Worm (Caenorhabditis elegans) whole organism, mixed stage, embryonic: ENCODE data around the gene famp-1.

ENCODE experiments used
- M03D4.4 ChIP-seq: sonication (generic microtip); optimal IDR thresholded peaks from 2 replicates; lab custom pipeline; 2017; ENCODE audit warnings: mild to moderate bottlenecking, missing genetic modification characterization, missing compliant biosample characterization
- bed-3 ChIP-seq: fragments of 200-800 bp; sonication (Bioruptor generic); optimal IDR thresholded peaks from 3 replicates; lab custom pipeline; 2018; ENCODE audit warnings: mild to moderate bottlenecking, missing genetic modification characterization, moderate library complexity, missing compliant biosample characterization
- blmp-1 ChIP-seq: fragments of 150-350 bp; optimal IDR thresholded peaks from 2 replicates; lab custom pipeline; 2014; ENCODE audit warnings: missing biosample characterization, missing genetic modification characterization
- ces-1 ChIP-seq: fragments of 150-350 bp; optimal IDR thresholded peaks from 2 replicates; lab custom pipeline; 2014; ENCODE audit warnings: missing biosample characterization, missing genetic modification reagents, missing genetic modification characterization
- cnd-1 ChIP-seq: fragments of 200-800 bp; sonication (Bioruptor generic); optimal IDR thresholded peaks from 2 replicates; lab custom pipeline; 2018; ENCODE audit warnings: mild to moderate bottlenecking, missing genetic modification characterization, missing compliant biosample characterization
- drap-1 ChIP-seq: fragments of 200-800 bp; sonication (Bioruptor generic); optimal IDR thresholded peaks from 3 replicates; lab custom pipeline; 2018; ENCODE audit warnings: mild to moderate bottlenecking, missing genetic modification characterization, missing compliant biosample characterization
- elt-1 ChIP-seq: sonication (generic microtip); optimal IDR thresholded peaks from 2 replicates; lab custom pipeline; 2017; ENCODE audit warnings: missing genetic modification characterization, mild to moderate bottlenecking, missing compliant biosample characterization, antibody characterized with exemption, moderate library complexity, borderline replicate concordance; ENCODE audit not compliant: insufficient read depth
- elt-3 ChIP-seq: fragments of 150-350 bp; optimal IDR thresholded peaks from 2 replicates; lab custom pipeline; 2014; ENCODE audit warnings: missing biosample characterization, missing genetic modification characterization
- flh-1 ChIP-seq: fragments of 200-800 bp; sonication (Bioruptor generic); optimal IDR thresholded peaks from 2 replicates; lab custom pipeline; 2018; ENCODE audit warnings: mild to moderate bottlenecking, missing genetic modification characterization, moderate library complexity, missing compliant biosample characterization
- ham-2 ChIP-seq: fragments of 200-800 bp; sonication (Bioruptor generic); optimal IDR thresholded peaks from 2 replicates; lab custom pipeline; 2018; ENCODE audit warnings: mild to moderate bottlenecking, missing genetic modification characterization, missing compliant biosample characterization
- hlh-1 ChIP-seq: fragments of 150-350 bp; optimal IDR thresholded peaks from 2 replicates; lab custom pipeline; 2014; ENCODE audit warnings: missing biosample characterization, missing genetic modification reagents, missing genetic modification characterization
- lin-32 ChIP-seq: fragments of 200-800 bp; sonication (Bioruptor generic); optimal IDR thresholded peaks from 2 replicates; lab custom pipeline; 2018; ENCODE audit warnings: mild to moderate bottlenecking, missing genetic modification characterization, missing compliant biosample characterization
- mab-5 ChIP-seq: fragments of 150-350 bp; optimal IDR thresholded peaks from 2 replicates; lab custom pipeline; 2014; ENCODE audit warnings: missing biosample characterization, missing genetic modification characterization
- mep-1 ChIP-seq: fragments of 150-350 bp; optimal IDR thresholded peaks from 2 replicates; lab custom pipeline; 2017; ENCODE audit warnings: missing biosample characterization, missing genetic modification reagents, missing genetic modification characterization, inconsistent platforms
- mls-2 ChIP-seq: sonication (generic microtip); optimal IDR thresholded peaks from 2 replicates; lab custom pipeline; 2016; ENCODE audit warnings: mild to moderate bottlenecking, missing genetic modification characterization, moderate library complexity, missing compliant biosample characterization
- nhr-12 ChIP-seq: fragments of 150-350 bp; optimal IDR thresholded peaks from 2 replicates; lab custom pipeline; 2014; ENCODE audit warnings: missing biosample characterization, missing genetic modification characterization
- nhr-2 ChIP-seq: fragments of 150-350 bp; optimal IDR thresholded peaks from 2 replicates; lab custom pipeline; 2014; ENCODE audit warnings: missing biosample characterization, missing genetic modification characterization
- nhr-28 ChIP-seq: fragments of 150-350 bp; optimal IDR thresholded peaks from 2 replicates; lab custom pipeline; 2014; ENCODE audit warnings: missing biosample characterization, missing genetic modification characterization
- nhr-76 ChIP-seq: sonication (generic microtip); optimal IDR thresholded peaks from 2 replicates; lab custom pipeline; 2017; ENCODE audit warnings: missing biosample characterization, missing genetic modification characterization
- pha-4 ChIP-seq: fragments of 150-350 bp; optimal IDR thresholded peaks from 2 replicates; lab custom pipeline; 2018; ENCODE audit warnings: missing biosample characterization, missing genetic modification reagents, missing genetic modification characterization
- sem-2 ChIP-seq: fragments of 200-800 bp; sonication (Bioruptor generic); optimal IDR thresholded peaks from 2 replicates; lab custom pipeline; 2018; ENCODE audit warnings: mild to moderate bottlenecking, missing genetic modification characterization, missing compliant biosample characterization
- snpc-4 ChIP-seq: fragments of 150-350 bp; optimal IDR thresholded peaks from 2 replicates; lab custom pipeline; 2014; ENCODE audit warnings: missing biosample characterization, missing genetic modification characterization
- sptf-1 ChIP-seq: sonication (generic microtip); optimal IDR thresholded peaks from 2 replicates; lab custom pipeline; 2017; ENCODE audit warnings: mild to moderate bottlenecking, missing genetic modification characterization, moderate library complexity, missing compliant biosample characterization
- tbx-8 ChIP-seq: fragments of 200-800 bp; sonication (Bioruptor generic); optimal IDR thresholded peaks from 2 replicates; lab custom pipeline; 2018; ENCODE audit warnings: mild to moderate bottlenecking, missing genetic modification characterization, moderate library complexity, missing compliant biosample characterization
- unc-120 ChIP-seq: sonication (generic microtip); optimal IDR thresholded peaks from 2 replicates; lab custom pipeline; 2017; ENCODE audit warnings: missing genetic modification characterization, missing compliant biosample characterization; ENCODE audit not compliant: poor library complexity, severe bottlenecking
- unc-39 ChIP-seq: fragments of 150-350 bp; optimal IDR thresholded peaks from 2 replicates; lab custom pipeline; 2014; ENCODE audit warnings: missing biosample characterization, missing genetic modification characterization
- unc-62 ChIP-seq: fragments of 150-350 bp; optimal IDR thresholded peaks from 2 replicates; lab custom pipeline; 2014; ENCODE audit warnings: missing biosample characterization, missing genetic modification reagents, missing genetic modification characterization
- zip-8 ChIP-seq: fragments of 150-350 bp; optimal IDR thresholded peaks from 2 replicates; lab custom pipeline; 2014; ENCODE audit warnings: missing biosample characterization, missing genetic modification characterization
- ztf-11 ChIP-seq: fragments of 150-350 bp; optimal IDR thresholded peaks from 2 replicates; lab custom pipeline; 2014; ENCODE audit warnings: missing biosample characterization, missing genetic modification characterization

Gene famp-1

DNA sequence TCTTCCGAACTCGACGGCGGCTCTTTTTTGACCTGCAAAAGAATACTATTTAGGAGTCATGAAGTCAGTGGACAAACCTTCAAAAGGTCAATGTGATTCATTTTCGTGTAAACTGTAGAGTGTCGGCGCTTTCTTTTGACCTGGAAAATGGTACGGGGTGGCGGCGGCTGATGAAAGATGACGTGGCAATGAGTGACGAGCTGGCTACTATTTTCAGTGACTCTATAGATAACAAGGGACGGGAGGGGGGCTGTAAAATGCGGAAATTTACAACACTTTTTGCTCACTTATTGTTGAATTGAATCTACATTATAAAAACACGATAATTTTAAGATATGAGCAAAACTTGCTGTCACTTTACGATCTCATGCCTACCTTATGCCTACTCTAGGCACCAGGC is 36.7 kb upstream of the famp-1 start, which contains the start of gene lin-1:
TSS of gene lin-1 (minus strand) at position 101 of the 400 bp plus-strand sequence.
- TF ChIP-seq lin-32 (GFP tag; lab: Kevin White, UChicago) (no peak), nhr-76 (no peak), nhr-2 (no peak)

DNA sequence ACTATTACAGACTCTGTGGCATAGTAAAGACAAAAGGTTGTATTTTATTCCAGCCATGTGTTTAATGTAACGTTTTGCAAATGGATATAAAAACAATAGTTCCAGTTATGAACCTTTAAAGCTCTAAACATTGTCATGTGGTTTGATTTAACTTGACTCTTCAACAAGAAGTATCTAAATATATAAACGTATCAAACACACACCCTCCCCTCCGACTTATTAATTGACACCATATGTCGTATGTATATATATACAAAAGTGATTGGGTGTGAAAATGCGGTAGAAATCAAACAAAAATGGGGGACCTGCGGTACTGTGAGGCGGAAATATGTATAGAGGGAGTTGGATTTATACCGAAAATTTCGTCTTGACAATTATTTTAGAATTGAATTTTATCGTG is 34.9 kb upstream of the famp-1 start:
- TF ChIP-seq nhr-2 (no peak), unc-120 (tag; lab: Kevin White, UChicago) (no peak), ces-1 (GFP tag; lab: Kevin White, UChicago) (no peak), M03D4.4 (no peak), mab-5 (no peak), cnd-1 (no peak), ham-2 (no peak), pha-4 (tag; lab: Kevin White, UChicago) (no peak), flh-1 (GFP tag; lab: Kevin White, UChicago) (no peak), nhr-12 (tag; lab: Kevin White, UChicago) (no peak), ztf-11 (tag; lab: Kevin White, UChicago) (no peak), hlh-1 (tag; lab: Kevin White, UChicago) (no peak), sem-2 (GFP tag; lab: Kevin White, UChicago) (no peak), mls-2 (tag; lab: Kevin White, UChicago) (no peak), sptf-1 (tag; lab: Kevin White, UChicago) (no peak), bed-3 (GFP tag; lab: Kevin White, UChicago) (no peak), nhr-76 (no peak)
- TF ChIP-seq, all 35 proteins: peak for 0

DNA sequence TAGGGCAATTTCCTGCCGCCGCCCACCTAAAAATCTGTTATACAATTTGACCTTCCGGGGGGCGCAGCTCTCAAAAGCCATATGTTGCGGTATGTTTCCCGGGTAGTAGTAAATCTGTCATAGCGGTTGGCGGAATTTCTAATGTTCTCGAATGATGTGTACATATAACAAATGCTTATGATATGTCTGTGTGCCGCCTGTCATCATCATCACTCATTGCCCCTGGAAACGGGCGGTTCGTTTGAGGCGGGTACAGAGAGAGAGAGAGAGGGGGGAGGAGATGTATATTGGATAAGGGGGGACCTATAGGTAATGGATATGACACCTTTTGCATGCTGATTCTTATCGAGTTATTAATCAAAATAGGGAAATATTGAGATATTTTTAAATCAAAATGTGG is 33.2 kb upstream of the famp-1 start:
- no peak for TF ChIP-seq cnd-1
- no peak for TF ChIP-seq bed-3 (GFP tag; lab: Kevin White, UChicago)
- peak; percentile 79 for TF ChIP-seq unc-62 (GFP tag; lab: Kevin White, UChicago)
- TF ChIP-seq pha-4 (tag; lab: Kevin White, UChicago): no peak
- peak; percentile 1 for TF ChIP-seq hlh-1 (tag; lab: Kevin White, UChicago)
- no peak for TF ChIP-seq nhr-12 (tag; lab: Kevin White, UChicago)
- TF ChIP-seq tbx-8 (GFP tag; lab: Kevin White, UChicago): no peak
- no peak for TF ChIP-seq ham-2
- no peak for TF ChIP-seq flh-1 (GFP tag; lab: Kevin White, UChicago)
- TF ChIP-seq zip-8 (tag; lab: Kevin White, UChicago): no peak
- TF ChIP-seq mls-2 (tag; lab: Kevin White, UChicago): no peak
- peak; percentile 39 for TF ChIP-seq nhr-2
- peak; percentile 66 for TF ChIP-seq elt-1 (tag; lab: Kevin White, UChicago)
- no peak for TF ChIP-seq sem-2 (GFP tag; lab: Kevin White, UChicago)
- no peak for TF ChIP-seq snpc-4
- TF ChIP-seq ztf-11 (tag; lab: Kevin White, UChicago): no peak
- TF ChIP-seq mab-5: no peak
- TF ChIP-seq unc-39 (tag; lab: Kevin White, UChicago): no peak
- TF ChIP-seq, all 35 proteins: peak for 4

ce11 chrIV:2292119-2292518 is 28.7 kb upstream of the famp-1 start:
- TF ChIP-seq nhr-2 (peak; percentile 56), hlh-1 (tag; lab: Kevin White, UChicago) (peak; percentile 11), elt-3 (tag; lab: Kevin White, UChicago) (no peak), zip-8 (tag; lab: Kevin White, UChicago) (no peak), drap-1 (GFP tag; lab: Kevin White, UChicago) (no peak), unc-62 (GFP tag; lab: Kevin White, UChicago) (peak; percentile 75), mls-2 (tag; lab: Kevin White, UChicago) (no peak), lin-32 (GFP tag; lab: Kevin White, UChicago) (no peak), nhr-28 (tag; lab: Kevin White, UChicago) (no peak), nhr-12 (tag; lab: Kevin White, UChicago) (no peak), cnd-1 (no peak)

ce11 chrIV:2284462-2285047 is 21.1 kb upstream of the famp-1 start:
- TF ChIP-seq nhr-76 (no peak), blmp-1 (no peak), flh-1 (GFP tag; lab: Kevin White, UChicago) (no peak), bed-3 (GFP tag; lab: Kevin White, UChicago) (no peak), elt-1 (tag; lab: Kevin White, UChicago) (no peak), unc-62 (GFP tag; lab: Kevin White, UChicago) (no peak), mep-1 (no peak), sem-2 (GFP tag; lab: Kevin White, UChicago) (no peak), unc-120 (tag; lab: Kevin White, UChicago) (no peak), sptf-1 (tag; lab: Kevin White, UChicago) (no peak)
- TF ChIP-seq, all 35 proteins: peak for 0
